Worm (Caenorhabditis elegans): ENCODE results near the gene srd-41.

The srd-41 gene

ce11 chrX:12362951-12363486, 36.5 kb downstream of the srd-41 start (continued):
- no peak for TF ChIP-seq sptf-1 (tag; optimal IDR thresholded peaks at IDR 0.05)
- TF ChIP-seq unc-130 (tag; optimal IDR thresholded peaks at IDR 0.05) = no peak
- peak; percentile 94 for TF ChIP-seq zip-4 (GFP tag; optimal IDR thresholded peaks at IDR 0.05)
- TF ChIP-seq lin-39 (tag; optimal IDR thresholded peaks at IDR 0.05) = peak; percentile 100
- TF ChIP-seq egl-13 (tag; optimal IDR thresholded peaks at IDR 0.05) = peak; percentile 96
- peak; percentile 98 for TF ChIP-seq swsn-7 (tag; optimal IDR thresholded peaks at IDR 0.05)
- TF ChIP-seq ceh-8 (GFP tag; optimal IDR thresholded peaks at IDR 0.05) = peak; percentile 96
- peak; percentile 96 for TF ChIP-seq lin-13 (GFP tag; optimal IDR thresholded peaks at IDR 0.05)
- peak; percentile 97 for TF ChIP-seq nhr-19 (GFP tag; conservative IDR thresholded peaks at IDR 0.05)
- peak; percentile 64 for TF ChIP-seq nhr-28 (tag; optimal IDR thresholded peaks at IDR 0.05)
- peak; percentile 82 for TF ChIP-seq isw-1 (GFP tag; IDR thresholded peaks at IDR 0.05)
- TF ChIP-seq elt-2 (tag; optimal IDR thresholded peaks at IDR 0.05) = peak; percentile 91
- TF ChIP-seq efl-1 (optimal IDR thresholded peaks at IDR 0.05) = peak; percentile 80 to 83
- TF ChIP-seq efl-1 (GFP tag; optimal IDR thresholded peaks at IDR 0.05 in 1 of 2) = peak; percentile 52 to 96
- peak; percentile 74 for TF ChIP-seq mef-2 (tag; optimal IDR thresholded peaks at IDR 0.05)
- TF ChIP-seq aly-2 (tag; optimal IDR thresholded peaks at IDR 0.05) = peak; percentile 99
- peak in 1 of 2 experiments; percentile 86 for TF ChIP-seq mdl-1 (tag; optimal IDR thresholded peaks at IDR 0.05)
- TF ChIP-seq lin-35 (GFP tag; optimal IDR thresholded peaks at IDR 0.05) = peak; percentile 56 to 93
- TF ChIP-seq nhr-77 (tag; optimal IDR thresholded peaks at IDR 0.05) = peak; percentile 99
- TF ChIP-seq ceh-88 (GFP tag; IDR thresholded peaks at IDR 0.05) = peak; percentile 94
- TF ChIP-seq elt-3 (tag; optimal IDR thresholded peaks at IDR 0.05) = peak in 4 of 6 experiments; percentile 54 to 100 (median 89)
- peak; percentile 99 for TF ChIP-seq fkh-10 (GFP tag; optimal IDR thresholded peaks at IDR 0.05)
- TF ChIP-seq nhr-90 (tag; optimal IDR thresholded peaks at IDR 0.05; ENCODE audit: poor library complexity) = peak; percentile 99
- TF ChIP-seq lsy-2 (tag; optimal IDR thresholded peaks at IDR 0.05) = peak; percentile 96
- TF ChIP-seq ztf-11 (tag; optimal IDR thresholded peaks at IDR 0.05) = peak; percentile 49 to 89
- TF ChIP-seq lir-3 (tag; optimal IDR thresholded peaks at IDR 0.05; ENCODE audit: poor library complexity) = peak; percentile 94
- TF ChIP-seq C34B4.2 (tag; optimal IDR thresholded peaks at IDR 0.05) = no peak
- peak; percentile 90 to 97 (median 97) for TF ChIP-seq ceh-82 (tag; optimal IDR thresholded peaks at IDR 0.05)
- TF ChIP-seq nhr-76 (tag; optimal IDR thresholded peaks at IDR 0.05) = peak; percentile 90
- TF ChIP-seq aha-1 (tag; optimal IDR thresholded peaks at IDR 0.05) = peak; percentile 92
- peak; percentile 88 for TF ChIP-seq fkh-4 (tag; optimal IDR thresholded peaks at IDR 0.05; ENCODE audit: borderline replicate concordance)
- TF ChIP-seq sox-4 (tag; optimal IDR thresholded peaks at IDR 0.05) = peak; percentile 99
- peak; percentile 98 for TF ChIP-seq skn-1 (tag; optimal IDR thresholded peaks at IDR 0.05)
- TF ChIP-seq zag-1 (tag; optimal IDR thresholded peaks at IDR 0.05) = peak; percentile 84
- TF ChIP-seq fkh-8 (tag; optimal IDR thresholded peaks at IDR 0.05) = peak; percentile 94
- TF ChIP-seq unc-62 (GFP tag; optimal IDR thresholded peaks at IDR 0.05) = no peak
- TF ChIP-seq Y116A8C.19 (tag; optimal IDR thresholded peaks at IDR 0.05; ENCODE audit: borderline replicate concordance) = no peak
- peak; percentile 99 for TF ChIP-seq snu-23 (GFP tag; optimal IDR thresholded peaks at IDR 0.05)
- TF ChIP-seq tlp-1 (tag; optimal IDR thresholded peaks at IDR 0.05) = no peak
- TF ChIP-seq ztf-4 (tag; optimal IDR thresholded peaks at IDR 0.05) = peak; percentile 96
- peak; percentile 99 for TF ChIP-seq jun-1 (tag; optimal IDR thresholded peaks at IDR 0.05)
- TF ChIP-seq sup-37 (GFP tag; optimal IDR thresholded peaks at IDR 0.05) = peak; percentile 88
- peak; percentile 100 for TF ChIP-seq nhr-11 (tag; optimal IDR thresholded peaks at IDR 0.05)
- TF ChIP-seq F16B12.6 (tag; optimal IDR thresholded peaks at IDR 0.05) = no peak
- TF ChIP-seq blmp-1 (tag; optimal IDR thresholded peaks at IDR 0.05) = peak; percentile 54
- peak; percentile 59 for TF ChIP-seq hlh-4 (tag; optimal IDR thresholded peaks at IDR 0.05)
- TF ChIP-seq nhr-71 (tag; optimal IDR thresholded peaks at IDR 0.05) = peak; percentile 98
- peak; percentile 98 for TF ChIP-seq nhr-20 (tag; optimal IDR thresholded peaks at IDR 0.05)
